Fruit fly (Drosophila melanogaster) whole organism, adult: Measurements from ENCODE around the gene CG31635.

Source experiments
- CG11617 ChIP-seq: fragments of 200-800 bp; sonication (Bioruptor generic); optimal IDR thresholded peaks from 2 replicates; lab custom pipeline; 2017; ENCODE audit warnings: mild to moderate bottlenecking, missing biosample characterization, missing genetic modification reagents, missing genetic modification characterization
- CG12768 ChIP-seq: fragments of 200-800 bp; sonication (Bioruptor generic); optimal IDR thresholded peaks from 2 replicates; lab custom pipeline; 2017; ENCODE audit warnings: missing biosample characterization, missing genetic modification characterization, mild to moderate bottlenecking, moderate library complexity, missing genetic modification reagents
- CG14711 ChIP-seq: fragments of 200-800 bp; sonication (Bioruptor generic); optimal IDR thresholded peaks from 2 replicates; lab custom pipeline; 2018; ENCODE audit warnings: missing biosample characterization, mild to moderate bottlenecking, missing genetic modification characterization, moderate library complexity
- CG1620 ChIP-seq: fragments of 200-800 bp; sonication (Bioruptor generic); optimal IDR thresholded peaks from 2 replicates; lab custom pipeline; 2016; ENCODE audit warnings: missing biosample characterization, missing genetic modification characterization
- CG33017 ChIP-seq: fragments of 200-800 bp; sonication (Bioruptor generic); optimal IDR thresholded peaks from 2 replicates; lab custom pipeline; 2018; ENCODE audit warnings: missing biosample characterization, mild to moderate bottlenecking, missing genetic modification characterization, moderate library complexity
- CG5204 ChIP-seq: fragments of 200-800 bp; sonication (Bioruptor generic); optimal IDR thresholded peaks from 2 replicates; lab custom pipeline; 2016; ENCODE audit warnings: missing biosample characterization, missing genetic modification characterization
- CG7045 ChIP-seq: fragments of 200-800 bp; sonication (Bioruptor generic); optimal IDR thresholded peaks from 2 replicates; lab custom pipeline; 2017; ENCODE audit warnings: missing biosample characterization, mild to moderate bottlenecking, missing genetic modification characterization
- CG7101 ChIP-seq: fragments of 200-800 bp; sonication (Bioruptor generic); optimal IDR thresholded peaks from 2 replicates; lab custom pipeline; 2018; ENCODE audit warnings: missing biosample characterization, mild to moderate bottlenecking, missing genetic modification characterization, moderate library complexity
- Clk ChIP-seq: fragments of 200-800 bp; sonication (Bioruptor generic); optimal IDR thresholded peaks from 2 replicates; lab custom pipeline; 2017; ENCODE audit warnings: missing biosample characterization, missing genetic modification characterization
- Crg-1 ChIP-seq: fragments of 200-800 bp; sonication (Bioruptor generic); optimal IDR thresholded peaks from 2 replicates; lab custom pipeline; 2016; ENCODE audit warnings: missing biosample characterization, missing genetic modification characterization
- Hr96 ChIP-seq: fragments of 200-800 bp; sonication (Bioruptor generic); optimal IDR thresholded peaks from 2 replicates; lab custom pipeline; 2016; ENCODE audit warnings: missing biosample characterization, missing genetic modification characterization
- Mnt ChIP-seq: fragments of 200-800 bp; sonication (Bioruptor generic); optimal IDR thresholded peaks from 2 replicates; lab custom pipeline; 2016; ENCODE audit warnings: missing biosample characterization, mild to moderate bottlenecking, missing genetic modification characterization
- bab1 ChIP-seq: fragments of 200-800 bp; sonication (Bioruptor generic); optimal IDR thresholded peaks from 3 replicates; lab custom pipeline; 2019; ENCODE audit warnings: missing biosample characterization, mild to moderate bottlenecking, missing genetic modification characterization, moderate library complexity
- cic ChIP-seq: fragments of 200-800 bp; sonication (Bioruptor generic); optimal IDR thresholded peaks from 2 replicates; lab custom pipeline; 2017; ENCODE audit warnings: missing biosample characterization, mild to moderate bottlenecking, missing genetic modification characterization, moderate library complexity
- cnc ChIP-seq, 2 experiments: fragments of >200 bp; optimal IDR thresholded peaks; 2 replicates each; lab custom pipeline; 2017
- kay ChIP-seq: fragments of 200-800 bp; sonication (Bioruptor generic); peaks from one replicate; lab custom pipeline; 2016; ENCODE audit warnings: missing biosample characterization, missing genetic modification characterization, borderline replicate concordance
- ovo ChIP-seq: fragments of 200-800 bp; sonication (Bioruptor generic); optimal IDR thresholded peaks from 2 replicates; lab custom pipeline; 2016; ENCODE audit warnings: missing biosample characterization, missing genetic modification characterization
- pad ChIP-seq: fragments of 200-800 bp; sonication (Bioruptor generic); optimal IDR thresholded peaks from 3 replicates; lab custom pipeline; 2017; ENCODE audit warnings: missing biosample characterization, missing genetic modification characterization, mild to moderate bottlenecking, moderate library complexity, missing genetic modification reagents
- tj ChIP-seq: fragments of 200-800 bp; sonication (Bioruptor generic); optimal IDR thresholded peaks from 3 replicates; lab custom pipeline; 2017; ENCODE audit warnings: missing biosample characterization, mild to moderate bottlenecking, missing genetic modification characterization, moderate library complexity
- toe ChIP-seq: fragments of 200-800 bp; sonication (Bioruptor generic); optimal IDR thresholded peaks from 2 replicates; lab custom pipeline; 2016; ENCODE audit warnings: missing biosample characterization, missing genetic modification characterization

The CG31635 gene

DNA sequence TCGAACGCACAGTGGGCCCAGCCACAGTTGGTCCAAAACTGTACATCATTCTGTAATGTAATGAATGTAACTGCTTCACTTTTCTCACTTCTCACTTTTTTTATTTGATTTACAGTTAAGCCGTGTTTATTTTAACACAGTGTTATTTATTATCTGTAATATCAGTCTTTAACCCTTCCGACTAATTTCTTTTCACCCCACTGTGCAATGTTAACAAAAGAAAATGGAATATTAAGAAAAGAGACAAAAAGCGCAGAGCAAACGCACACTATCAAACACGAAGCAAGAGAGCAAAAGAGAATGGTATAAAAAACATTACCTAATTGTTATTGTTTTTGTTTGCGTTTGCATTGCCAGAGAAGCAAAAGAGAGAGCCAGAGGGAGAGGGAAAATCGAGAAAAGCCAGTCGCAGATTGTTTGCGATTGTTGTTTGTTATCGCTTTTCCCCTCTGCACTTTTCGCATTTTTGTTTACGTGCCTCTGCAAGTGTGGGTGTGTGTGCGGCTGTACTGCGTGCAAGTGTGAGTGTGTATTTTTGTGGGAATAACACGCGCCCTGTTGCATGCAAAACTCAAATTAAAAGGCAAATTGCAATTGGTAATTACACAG lies 1.7 kb downstream of the CG31635 start:
- TF ChIP-seq CG7101 (tag; lab: Kevin White, UChicago) (peak; percentile 95), CG1620 (GFP tag; lab: Kevin White, UChicago) (peak; percentile 84), CG12768 (GFP tag; lab: Kevin White, UChicago) (peak; percentile 90), CG11617 (GFP tag; lab: Kevin White, UChicago) (peak; percentile 93), CG5204 (GFP tag; lab: Kevin White, UChicago) (peak; percentile 92), ovo (GFP tag; lab: Kevin White, UChicago) (peak; percentile 88), bab1 (GFP tag; lab: Kevin White, UChicago) (peak; percentile 86), cic (GFP tag; lab: Kevin White, UChicago) (peak; percentile 84), Hr96 (GFP tag; lab: Kevin White, UChicago) (peak; percentile 90), Crg-1 (GFP tag; lab: Kevin White, UChicago) (peak; percentile 79), CG14711 (tag; lab: Kevin White, UChicago) (peak; percentile 90), CG33017 (tag; lab: Kevin White, UChicago) (peak; percentile 94), Mnt (GFP tag; lab: Kevin White, UChicago) (peak; percentile 69), kay (GFP tag; lab: Kevin White, UChicago) (peak; percentile 98), Clk (GFP tag; lab: Kevin White, UChicago) (peak; percentile 82), tj (GFP tag; lab: Kevin White, UChicago) (peak; percentile 82), cnc (optimal IDR thresholded peaks at IDR 0.05; lab: Kevin White, UChicago) (no peak), toe (no peak), CG7045 (GFP tag; lab: Kevin White, UChicago) (peak; percentile 91), pad (GFP tag; lab: Kevin White, UChicago) (peak; percentile 69)

DNA sequence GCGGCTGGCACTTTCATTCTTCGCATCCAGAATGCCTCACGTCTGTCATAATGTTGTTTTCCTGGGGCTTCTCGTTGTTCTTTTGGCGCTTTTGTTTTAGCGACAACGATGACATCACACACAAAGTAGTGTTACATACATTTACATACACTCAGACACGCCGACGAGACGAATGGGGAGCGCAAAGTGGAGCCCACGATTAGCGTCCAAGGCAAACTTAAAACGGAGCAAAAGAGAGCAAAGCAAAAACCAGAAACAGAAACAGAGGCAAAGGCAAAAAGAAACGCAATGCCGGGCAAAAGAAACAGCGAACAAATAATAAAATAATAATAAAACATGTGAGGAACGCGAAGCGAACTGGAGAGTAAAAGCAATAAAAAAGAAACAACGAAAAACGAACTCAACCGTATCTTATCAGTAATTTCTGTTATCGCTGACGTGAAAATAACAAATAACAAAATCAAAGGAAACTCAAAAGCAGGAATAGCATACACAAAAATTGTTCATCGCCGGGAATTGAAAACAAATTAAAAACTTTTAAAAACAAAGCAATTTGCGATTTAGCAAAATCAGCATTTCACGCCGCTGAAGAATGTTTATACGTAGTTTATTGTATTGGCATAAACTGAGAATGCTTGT lies 4.4 kb downstream of the CG31635 start:
- TF ChIP-seq cic (GFP tag; lab: Kevin White, UChicago), result peak; percentile 52
- no peak for TF ChIP-seq cnc (optimal IDR thresholded peaks at IDR 0.05; lab: Kevin White, UChicago)
- TF ChIP-seq CG33017 (tag; lab: Kevin White, UChicago), result no peak
- peak; percentile 99 for TF ChIP-seq kay (GFP tag; lab: Kevin White, UChicago)
- peak; percentile 93 for TF ChIP-seq tj (GFP tag; lab: Kevin White, UChicago)
- peak; percentile 48 for TF ChIP-seq Mnt (GFP tag; lab: Kevin White, UChicago)
- peak; percentile 19 for TF ChIP-seq Crg-1 (GFP tag; lab: Kevin White, UChicago)

DNA sequence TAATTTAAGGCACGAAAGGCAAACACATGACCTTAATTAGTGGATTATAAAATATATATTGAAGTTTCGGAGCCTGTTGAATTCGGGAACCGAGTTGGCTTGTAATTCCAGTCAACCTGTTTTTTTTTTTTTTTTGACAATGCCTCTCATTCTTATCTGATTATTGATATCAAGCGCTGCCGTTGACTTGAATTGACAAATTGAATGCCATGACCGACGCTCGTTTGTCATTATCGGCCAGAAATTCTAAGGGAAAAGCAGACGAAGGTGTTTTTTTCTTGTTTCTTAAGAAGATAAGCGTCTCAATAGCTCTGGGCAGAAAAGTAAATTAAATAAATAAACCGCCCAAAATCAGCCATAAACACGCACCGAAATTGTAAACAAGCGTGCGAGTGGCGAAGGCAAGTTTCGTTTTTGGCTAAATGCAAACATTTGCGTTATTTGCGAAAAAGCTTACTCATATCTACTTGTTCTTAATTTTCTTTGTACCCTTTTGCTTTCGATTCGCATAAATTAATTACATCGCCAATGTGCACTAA lies 5.6 kb downstream of the CG31635 start:
- TF ChIP-seq kay (GFP tag; lab: Kevin White, UChicago) (peak; percentile 37), Hr96 (GFP tag; lab: Kevin White, UChicago) (no peak), CG12768 (GFP tag; lab: Kevin White, UChicago) (no peak), CG14711 (tag; lab: Kevin White, UChicago) (no peak), tj (GFP tag; lab: Kevin White, UChicago) (peak; percentile 85), Crg-1 (GFP tag; lab: Kevin White, UChicago) (peak; percentile 4), toe (no peak), Mnt (GFP tag; lab: Kevin White, UChicago) (peak; percentile 7), cic (GFP tag; lab: Kevin White, UChicago) (no peak), cnc (optimal IDR thresholded peaks at IDR 0.05; lab: Kevin White, UChicago) (no peak)

DNA sequence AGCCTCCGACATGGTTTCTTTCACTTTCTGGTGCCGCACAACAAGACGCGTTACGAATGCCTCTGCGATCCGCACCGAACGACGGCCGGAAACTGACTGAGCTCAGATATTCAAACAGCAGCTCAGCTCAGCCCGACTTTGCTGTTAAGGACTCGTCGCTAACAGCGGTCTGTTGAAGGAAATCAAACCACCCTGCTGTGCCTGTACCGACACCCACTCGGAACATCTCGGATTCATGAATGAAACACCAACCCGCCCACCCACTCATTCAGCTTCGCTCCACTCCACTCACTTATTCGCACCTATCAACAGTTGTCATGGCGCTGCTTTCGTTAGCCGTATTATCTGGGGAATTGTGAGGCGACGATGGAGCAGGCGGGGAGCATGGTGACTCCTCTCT lies 16.6 kb downstream of the CG31635 start, which contains the start of gene Oatp26F:
Gene Oatp26F (minus strand): TSS at position 101 of the 400 bp plus-strand sequence.
- TF ChIP-seq CG14711 (tag; lab: Kevin White, UChicago) (no peak), Hr96 (GFP tag; lab: Kevin White, UChicago) (no peak)

dm6 chr2L:6622642-6623162 lies 26.2 kb downstream of the CG31635 start, which contains the start of gene CG34345:
Gene CG34345 (plus strand): TSS chr2L:6623112.
- TF ChIP-seq ovo (GFP tag; lab: Kevin White, UChicago), result no peak
- TF ChIP-seq cic (GFP tag; lab: Kevin White, UChicago), result no peak
- TF ChIP-seq Clk (GFP tag; lab: Kevin White, UChicago), result no peak
- no peak for TF ChIP-seq kay (GFP tag; lab: Kevin White, UChicago)
- no peak for TF ChIP-seq CG12768 (GFP tag; lab: Kevin White, UChicago)
- peak; percentile 29 for TF ChIP-seq CG1620 (GFP tag; lab: Kevin White, UChicago)
- TF ChIP-seq CG33017 (tag; lab: Kevin White, UChicago), result no peak
- peak; percentile 3 for TF ChIP-seq CG14711 (tag; lab: Kevin White, UChicago)
- TF ChIP-seq bab1 (GFP tag; lab: Kevin White, UChicago), result no peak

- TF ChIP-seq toe, result no peak
- TF ChIP-seq tj (GFP tag; lab: Kevin White, UChicago), result peak; percentile 99
These were observed 26.9 kb downstream of the CG31635 start for dm6 chr2L:6622031-6622430.
